Fruit fly (Drosophila melanogaster) whole organism, pupa: ENCODE results near the gene Cpr64Ab.

ENCODE experiments used
- CG10348 ChIP-seq: fragments of 200-800 bp; sonication (Bioruptor generic); IDR thresholded peaks from 2 replicates; pipeline ENCODE4 v1.3.6; 2022; ENCODE audit warnings: missing biosample characterization, missing genetic modification characterization
- CG4496 ChIP-seq: fragments of 200-800 bp; sonication (Bioruptor generic); IDR thresholded peaks from 3 replicates; pipeline ENCODE4 v1.3.6; 2022; ENCODE audit warnings: missing biosample characterization, missing genetic modification characterization
- CG8159 ChIP-seq: fragments of 200-800 bp; sonication (Bioruptor generic); optimal IDR thresholded peaks from 3 replicates; lab custom pipeline; 2018; ENCODE audit warnings: missing biosample characterization, mild to moderate bottlenecking, missing genetic modification characterization, moderate library complexity
- Snoo ChIP-seq: fragments of 200-800 bp; sonication (Bioruptor generic); optimal IDR thresholded peaks from 3 replicates; lab custom pipeline; 2017; ENCODE audit warnings: missing biosample characterization, mild to moderate bottlenecking, missing genetic modification characterization, inconsistent platforms
- gl ChIP-seq: fragments of 200-800 bp; sonication (Bioruptor generic); optimal IDR thresholded peaks from 2 replicates; lab custom pipeline; 2018; ENCODE audit warnings: missing biosample characterization, mild to moderate bottlenecking, missing genetic modification characterization

DNA sequence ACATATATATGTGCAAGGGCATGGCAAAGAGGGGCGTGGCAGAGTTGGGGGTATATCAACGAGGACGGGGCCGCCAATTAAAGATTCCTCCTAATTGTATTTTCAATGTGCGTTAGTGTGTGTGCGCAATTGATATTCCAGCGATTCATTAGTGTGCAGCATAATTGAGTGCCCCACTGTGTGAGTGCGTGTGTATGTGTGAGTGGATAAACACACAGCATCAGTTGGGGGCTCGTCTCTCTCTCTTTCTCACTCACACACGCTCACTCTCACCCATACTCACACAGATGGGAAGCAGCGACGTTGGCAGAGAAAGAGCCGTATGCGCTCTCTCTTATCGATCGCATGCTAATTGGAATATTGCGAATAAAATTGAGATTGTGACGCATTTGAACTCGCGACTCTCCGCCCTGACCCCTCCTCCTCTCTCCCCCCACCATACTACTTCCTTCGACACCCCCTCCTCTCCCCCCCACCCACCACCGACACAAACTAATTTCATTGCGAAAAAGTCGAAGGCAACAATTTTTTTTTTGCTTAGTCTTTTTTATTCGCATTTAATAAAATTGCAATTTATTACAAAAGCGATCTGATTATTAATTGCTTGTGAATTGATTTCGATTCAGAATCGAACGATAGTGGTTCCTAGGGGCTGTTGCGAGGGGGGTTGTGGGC is 22.4 kb upstream of the Cpr64Ab start:
- TF ChIP-seq CG10348 (GFP tag; lab: Robert Waterston, UW) (no peak), gl (no peak), CG4496 (GFP tag; lab: Robert Waterston, UW) (no peak), CG8159 (tag; lab: Kevin White, UChicago) (no peak), Snoo (no peak)
